Fruit fly (Drosophila melanogaster): Measurements from ENCODE around the gene RanBP3.

Gene RanBP3

dm6 chr3R:23728086-23728485, 24.5 kb downstream of the RanBP3 start:
- no peak for TF ChIP-seq Spps (tag; optimal IDR thresholded peaks at IDR 0.05)
- 0 out of 2 replicates have a peak, but pooled peaks have one; percentile 6 for TF ChIP-seq sob (GFP tag; IDR thresholded peaks at IDR 0.05)
- TF ChIP-seq sens (GFP tag), result peak; percentile 41
- TF ChIP-seq Adf1 (GFP tag; IDR thresholded peaks at IDR 0.05), result 0 out of 2 replicates have a peak, but pooled peaks have one; percentile 19
- peak; percentile 0 for TF ChIP-seq CG10543 (GFP tag; optimal IDR thresholded peaks at IDR 0.05)
- no peak for TF ChIP-seq CG11247 (GFP tag; IDR thresholded peaks at IDR 0.05)
- TF ChIP-seq Trl (optimal IDR thresholded peaks at IDR 0.05), result peak in 1 of 2 experiments; percentile 31
- TF ChIP-seq Trl (GFP tag; optimal IDR thresholded peaks at IDR 0.05), result no peak
- TF ChIP-seq CG32532 (GFP tag; IDR thresholded peaks at IDR 0.05), result 0 out of 2 replicates have a peak, but pooled peaks have one; percentile 18
- TF ChIP-seq Drgx (GFP tag; IDR thresholded peaks at IDR 0.05), result peak; percentile 51; the same call in 1 of the 2 replicates
- TF ChIP-seq CG17385 (GFP tag; optimal IDR thresholded peaks at IDR 0.05), result peak; percentile 45
- peak in 1 of 2 experiments; percentile 57 for TF ChIP-seq bsh (GFP tag; optimal IDR thresholded peaks at IDR 0.05)
- peak; percentile 88 for TF ChIP-seq nom (GFP tag; optimal IDR thresholded peaks at IDR 0.05)
- TF ChIP-seq vvl (GFP tag; IDR thresholded peaks at IDR 0.05), result 0 out of 2 replicates have a peak, but pooled peaks have one; percentile 27
- no peak for TF ChIP-seq CG1233 (GFP tag; optimal IDR thresholded peaks at IDR 0.05)
- peak; percentile 29 for TF ChIP-seq lab (GFP tag; optimal IDR thresholded peaks at IDR 0.05)
- no peak for TF ChIP-seq CG14014 (GFP tag; IDR thresholded peaks at IDR 0.05)
- TF ChIP-seq CG42726 (GFP tag; IDR thresholded peaks at IDR 0.05; ENCODE audit: partially characterized antibody), result no peak
- TF ChIP-seq mam (GFP tag; optimal IDR thresholded peaks at IDR 0.05), result no peak
- peak; percentile 22; the same call in 1 of the 2 replicates for TF ChIP-seq CG13287 (GFP tag; IDR thresholded peaks at IDR 0.05; ENCODE audit: partially characterized antibody)
- TF ChIP-seq CG15514 (GFP tag; optimal IDR thresholded peaks at IDR 0.05), result peak; percentile 28
- TF ChIP-seq nerfin-2 (GFP tag; IDR thresholded peaks at IDR 0.05; ENCODE audit: partially characterized antibody), result 0 out of 2 replicates have a peak, but pooled peaks have one; percentile 9
- TF ChIP-seq ap (GFP tag; IDR thresholded peaks at IDR 0.05), result no peak

dm6 chr3R:23727657-23728056, 25.0 kb downstream of the RanBP3 start:
- TF ChIP-seq CG10462 (GFP tag; optimal IDR thresholded peaks at IDR 0.05) (no peak), lov (optimal IDR thresholded peaks at IDR 0.05) (no peak), lov (GFP tag; IDR thresholded peaks at IDR 0.05) (no peak), exex (tag; optimal IDR thresholded peaks at IDR 0.05) (peak; percentile 96)

dm6 chr3R:23726740-23727139, 25.9 kb downstream of the RanBP3 start:
- no peak for TF ChIP-seq CG10959 (GFP tag; IDR thresholded peaks at IDR 0.05)
- TF ChIP-seq hb (GFP tag; IDR thresholded peaks at IDR 0.05; ENCODE audit: partially characterized antibody), result no peak
- TF ChIP-seq pros (GFP tag; optimal IDR thresholded peaks at IDR 0.05), result no peak
- peak; percentile 86 for TF ChIP-seq CG14014 (GFP tag; IDR thresholded peaks at IDR 0.05)
- TF ChIP-seq kni (GFP tag; optimal IDR thresholded peaks at IDR 0.05), result no peak
- peak; percentile 66 for TF ChIP-seq Hr3 (GFP tag; optimal IDR thresholded peaks at IDR 0.05)
- TF ChIP-seq CG2120 (GFP tag; optimal IDR thresholded peaks at IDR 0.05), result peak; percentile 95
- peak; percentile 55 for TF ChIP-seq Nf-YA (GFP tag; IDR thresholded peaks at IDR 0.05)
- no peak for TF ChIP-seq CG34376 (GFP tag; optimal IDR thresholded peaks at IDR 0.05)
- TF ChIP-seq NC2β (GFP tag; optimal IDR thresholded peaks at IDR 0.05), result no peak
- peak; percentile 70 for TF ChIP-seq esg (GFP tag; conservative IDR thresholded peaks at IDR 0.05)
- TF ChIP-seq gcm (GFP tag; optimal IDR thresholded peaks at IDR 0.05), result peak; percentile 52
- peak; percentile 35 for TF ChIP-seq CG14710 (tag; optimal IDR thresholded peaks at IDR 0.05)
- TF ChIP-seq gro (GFP tag; optimal IDR thresholded peaks at IDR 0.05), result peak; percentile 66
- no peak for TF ChIP-seq sna (GFP tag; IDR thresholded peaks at IDR 0.05; ENCODE audit: partially characterized antibody)
- no peak for TF ChIP-seq p53 (GFP tag; optimal IDR thresholded peaks at IDR 0.05)
- peak; percentile 19 for TF ChIP-seq CG6654 (GFP tag; optimal IDR thresholded peaks at IDR 0.05)
- peak; percentile 80 for TF ChIP-seq wdn (GFP tag; IDR thresholded peaks at IDR 0.05)
- peak; percentile 69 for TF ChIP-seq CG9817 (tag; optimal IDR thresholded peaks at IDR 0.05)
- no peak for TF ChIP-seq insv (GFP tag; optimal IDR thresholded peaks at IDR 0.05)
- peak in 1 of 2 experiments; percentile 11 for TF ChIP-seq eve (GFP tag; optimal IDR thresholded peaks at IDR 0.05)
- peak; percentile 75 for TF ChIP-seq CG6689 (GFP tag; IDR thresholded peaks at IDR 0.05)
- TF ChIP-seq CG4404 (GFP tag; IDR thresholded peaks at IDR 0.05), result peak; percentile 57
- peak; percentile 13 for TF ChIP-seq sug (tag; optimal IDR thresholded peaks at IDR 0.05)
